Fruit fly (Drosophila melanogaster) whole organism, embryonic: ENCODE measurements around the gene CG13766.
A peak's percentile ranks its signal among the peaks of the same experiment; 100 is the strongest.

Source experiments
- B-H2 ChIP-seq: fragments of 200-800 bp; sonication (Bioruptor generic); optimal IDR thresholded peaks from 2 replicates; lab custom pipeline; 2018; ENCODE audit warnings: missing biosample characterization, mild to moderate bottlenecking, missing genetic modification characterization
- CG11093 ChIP-seq: fragments of 200-800 bp; sonication (Bioruptor generic); IDR thresholded peaks from 3 replicates; pipeline ENCODE4 v1.3.6; 2022; ENCODE audit warnings: missing biosample characterization, missing genetic modification characterization
- CG12219 ChIP-seq: fragments of 200-800 bp; sonication (Bioruptor generic); optimal IDR thresholded peaks from 3 replicates; lab custom pipeline; 2018; ENCODE audit warnings: missing biosample characterization, mild to moderate bottlenecking, missing genetic modification characterization
- CG12299 ChIP-seq: fragments of 200-800 bp; sonication (Bioruptor generic); optimal IDR thresholded peaks from 2 replicates; lab custom pipeline; 2018; ENCODE audit warnings: missing biosample characterization, mild to moderate bottlenecking, missing genetic modification characterization
- CG14710 ChIP-seq: fragments of 200-800 bp; sonication (Bioruptor generic); optimal IDR thresholded peaks from 3 replicates; lab custom pipeline; 2019; ENCODE audit warnings: missing biosample characterization, mild to moderate bottlenecking, missing genetic modification characterization, moderate library complexity
- CG15601 ChIP-seq: fragments of 200-800 bp; sonication (Bioruptor generic); optimal IDR thresholded peaks from 3 replicates; lab custom pipeline; 2019; ENCODE audit warnings: missing biosample characterization, mild to moderate bottlenecking, missing genetic modification characterization, moderate library complexity
- CG16813 ChIP-seq: fragments of 200-800 bp; sonication (Bioruptor generic); IDR thresholded peaks from 3 replicates; pipeline ENCODE4 v1.3.6; 2022; ENCODE audit warnings: missing biosample characterization, missing genetic modification characterization; ENCODE audit not compliant: partially characterized antibody
- CG16815 ChIP-seq: fragments of 200-800 bp; sonication (Bioruptor generic); optimal IDR thresholded peaks from 3 replicates; lab custom pipeline; 2017; ENCODE audit warnings: missing biosample characterization, mild to moderate bottlenecking, missing genetic modification characterization
- CG17802 ChIP-seq: fragments of 200-800 bp; sonication (Bioruptor generic); optimal IDR thresholded peaks from 2 replicates; lab custom pipeline; 2018; ENCODE audit warnings: missing biosample characterization, mild to moderate bottlenecking, missing genetic modification characterization, moderate library complexity
- CG17829 ChIP-seq: fragments of 200-800 bp; optimal IDR thresholded peaks from 2 replicates; lab custom pipeline; 2019; ENCODE audit warnings: missing biosample characterization, mild to moderate bottlenecking, missing genetic modification characterization, moderate library complexity
- CG18262 ChIP-seq: fragments of 200-800 bp; optimal IDR thresholded peaks from 3 replicates; lab custom pipeline; 2019; ENCODE audit warnings: missing biosample characterization, mild to moderate bottlenecking, missing genetic modification characterization, moderate library complexity
- CG2129 ChIP-seq: fragments of 200-800 bp; sonication (Bioruptor generic); IDR thresholded peaks from 2 replicates; pipeline ENCODE4 v1.3.6; 2022; ENCODE audit warnings: missing biosample characterization, missing genetic modification characterization; ENCODE audit not compliant: partially characterized antibody
- CG2199 ChIP-seq: fragments of 200-800 bp; sonication (Bioruptor generic); IDR thresholded peaks from 3 replicates; pipeline ENCODE4 v1.3.6; 2022; ENCODE audit warnings: missing biosample characterization, missing genetic modification characterization
- CG32532 ChIP-seq: fragments of 200-800 bp; sonication (Bioruptor generic); IDR thresholded peaks from 2 replicates; pipeline ENCODE4 v1.3.6; 2022; ENCODE audit warnings: missing biosample characterization, missing genetic modification characterization
- CG4424 ChIP-seq: fragments of 200-800 bp; sonication (Bioruptor generic); optimal IDR thresholded peaks from 3 replicates; lab custom pipeline; 2016; ENCODE audit warnings: missing biosample characterization, missing genetic modification characterization
- CG4730 ChIP-seq: fragments of 200-800 bp; sonication (Bioruptor generic); IDR thresholded peaks from 2 replicates; pipeline ENCODE4 v1.3.6; 2022; ENCODE audit warnings: missing biosample characterization, missing genetic modification characterization
- CG4820 ChIP-seq: fragments of 200-800 bp; sonication (Bioruptor generic); optimal IDR thresholded peaks from 3 replicates; lab custom pipeline; 2016; ENCODE audit warnings: missing biosample characterization, missing genetic modification characterization
- CG9609 ChIP-seq: fragments of 200-800 bp; sonication (Bioruptor generic); optimal IDR thresholded peaks from 3 replicates; lab custom pipeline; 2016; ENCODE audit warnings: missing biosample characterization, missing genetic modification characterization
- Dek ChIP-seq: fragments of 200-800 bp; sonication (Bioruptor generic); optimal IDR thresholded peaks from 3 replicates; lab custom pipeline; 2019; ENCODE audit warnings: missing biosample characterization, mild to moderate bottlenecking, missing genetic modification characterization, moderate library complexity
- Dip3 ChIP-seq: fragments of 200-800 bp; sonication (Bioruptor generic); optimal IDR thresholded peaks from 3 replicates; lab custom pipeline; 2016; ENCODE audit warnings: missing biosample characterization, missing genetic modification characterization
- Doc3 ChIP-seq: fragments of 200-800 bp; sonication (Bioruptor generic); IDR thresholded peaks from 3 replicates; pipeline ENCODE4 v1.3.6; 2022; ENCODE audit warnings: missing biosample characterization, missing genetic modification characterization; ENCODE audit not compliant: partially characterized antibody
- Eip74EF ChIP-seq, 2 experiments: fragments of 200-800 bp in 1 of 2; fragments of >200 bp in 1 of 2; sonication (Bioruptor generic) in 1 of 2; optimal IDR thresholded peaks; 2 replicates each; lab custom pipeline; 2017 to 2019; ENCODE audit warnings: missing biosample characterization in 2 of 2, missing genetic modification characterization in 2 of 2, mild to moderate bottlenecking in 1 of 2, moderate library complexity in 1 of 2
- MBD-R2 ChIP-seq: fragments of 200-800 bp; sonication (Bioruptor generic); IDR thresholded peaks from 2 replicates; pipeline ENCODE4 v1.3.6; 2022; ENCODE audit warnings: missing biosample characterization, missing genetic modification characterization
- Mes4 ChIP-seq: fragments of 200-800 bp; sonication (Bioruptor generic); optimal IDR thresholded peaks from 2 replicates; lab custom pipeline; 2016; ENCODE audit warnings: missing biosample characterization, missing genetic modification characterization
- PHDP ChIP-seq: fragments of 200-800 bp; sonication (Bioruptor generic); optimal IDR thresholded peaks from 3 replicates; lab custom pipeline; 2018; ENCODE audit warnings: missing biosample characterization, mild to moderate bottlenecking, missing genetic modification characterization, moderate library complexity
- Pdp1 ChIP-seq, 2 experiments: fragments of 200-800 bp; sonication (Bioruptor generic); optimal IDR thresholded peaks; 3 replicates each; lab custom pipeline; 2016; ENCODE audit warnings: missing biosample characterization in 2 of 2, missing genetic modification characterization in 2 of 2, mild to moderate bottlenecking in 1 of 2, moderate library complexity in 1 of 2
- Ptx1 ChIP-seq: fragments of 200-800 bp; sonication (Bioruptor generic); IDR thresholded peaks from 2 replicates; pipeline ENCODE4 v1.3.6; 2022; ENCODE audit warnings: missing biosample characterization, missing genetic modification characterization
- Stat92E ChIP-seq, 3 experiments: fragments of >200 bp in 2 of 3; fragments of 200-800 bp in 1 of 3; sonication (Bioruptor generic) in 1 of 3; optimal IDR thresholded peaks; 2 replicates each; lab custom pipeline; 2017 to 2019; ENCODE audit warnings: missing biosample characterization in 3 of 3, missing genetic modification characterization in 3 of 3, mild to moderate bottlenecking in 1 of 3, moderate library complexity in 1 of 3
- YL-1 ChIP-seq: fragments of 200-800 bp; sonication (Bioruptor generic); optimal IDR thresholded peaks from 3 replicates; lab custom pipeline; 2017; ENCODE audit warnings: missing biosample characterization, mild to moderate bottlenecking, missing genetic modification characterization
- abd-A ChIP-seq: fragments of 200-800 bp; sonication (Bioruptor generic); optimal IDR thresholded peaks from 3 replicates; lab custom pipeline; 2019; ENCODE audit warnings: missing biosample characterization, mild to moderate bottlenecking, missing genetic modification characterization, moderate library complexity
- ase ChIP-seq: fragments of 200-800 bp; sonication (Bioruptor generic); IDR thresholded peaks from 3 replicates; pipeline ENCODE4 v1.3.6; 2022; ENCODE audit warnings: missing biosample characterization, missing genetic modification characterization
- bcd ChIP-seq: fragments of 200-800 bp; sonication (Bioruptor generic); optimal IDR thresholded peaks from 2 replicates; lab custom pipeline; 2017; ENCODE audit warnings: missing biosample characterization, mild to moderate bottlenecking, missing genetic modification characterization
- bsh ChIP-seq, 2 experiments: fragments of 200-800 bp; sonication (Bioruptor generic); optimal IDR thresholded peaks; 2 replicates each; lab custom pipeline; 2017 to 2018; ENCODE audit warnings: mild to moderate bottlenecking in 2 of 2, missing biosample characterization in 2 of 2, missing genetic modification characterization in 2 of 2, moderate library complexity in 1 of 2
- cwo ChIP-seq: fragments of 200-800 bp; sonication (Bioruptor generic); optimal IDR thresholded peaks from 3 replicates; lab custom pipeline; 2017; ENCODE audit warnings: missing biosample characterization, missing genetic modification characterization, mild to moderate bottlenecking, moderate library complexity, missing genetic modification reagents
- gcm ChIP-seq: fragments of 200-800 bp; sonication (Bioruptor generic); optimal IDR thresholded peaks from 2 replicates; lab custom pipeline; 2019; ENCODE audit warnings: missing biosample characterization, mild to moderate bottlenecking, missing genetic modification characterization, moderate library complexity
- hth ChIP-seq: fragments of >200 bp; optimal IDR thresholded peaks from 2 replicates; lab custom pipeline; 2017; ENCODE audit warnings: inconsistent platforms
- insv ChIP-seq, 2 experiments: fragments of 200-800 bp; sonication (Bioruptor generic); optimal IDR thresholded peaks; 3 replicates each; lab custom pipeline; 2016 to 2018; ENCODE audit warnings: missing biosample characterization in 2 of 2, missing genetic modification characterization in 2 of 2
- kni ChIP-seq: fragments of 200-800 bp; sonication (Bioruptor generic); optimal IDR thresholded peaks from 3 replicates; lab custom pipeline; 2017; ENCODE audit warnings: mild to moderate bottlenecking, missing biosample characterization, missing genetic modification reagents, missing genetic modification characterization
- lab ChIP-seq: fragments of 200-800 bp; sonication (Bioruptor generic); optimal IDR thresholded peaks from 3 replicates; lab custom pipeline; 2017; ENCODE audit warnings: missing biosample characterization, missing genetic modification characterization, mild to moderate bottlenecking, moderate library complexity, missing genetic modification reagents
- pho ChIP-seq: fragments of 200-800 bp; sonication (Bioruptor generic); optimal IDR thresholded peaks from 2 replicates; lab custom pipeline; 2016; ENCODE audit warnings: missing biosample characterization, missing genetic modification characterization
- ranshi ChIP-seq: fragments of 200-800 bp; sonication (Bioruptor generic); IDR thresholded peaks from 2 replicates; pipeline ENCODE4 v1.3.6; 2022; ENCODE audit warnings: missing biosample characterization, missing genetic modification characterization
- rib ChIP-seq: fragments of 200-800 bp; sonication (Bioruptor generic); IDR thresholded peaks from 2 replicates; pipeline ENCODE4 v1.3.6; 2022; ENCODE audit warnings: missing biosample characterization, missing genetic modification characterization
- shn ChIP-seq: fragments of 200-800 bp; sonication (Bioruptor generic); optimal IDR thresholded peaks from 3 replicates; lab custom pipeline; 2016; ENCODE audit warnings: missing biosample characterization, missing genetic modification characterization
- sima ChIP-seq: fragments of 200-800 bp; sonication (Bioruptor generic); optimal IDR thresholded peaks from 2 replicates; lab custom pipeline; 2016; ENCODE audit warnings: missing biosample characterization, missing genetic modification characterization
- sna ChIP-seq: fragments of 200-800 bp; sonication (Bioruptor generic); IDR thresholded peaks from 2 replicates; pipeline ENCODE4 v1.3.6; 2022; ENCODE audit warnings: missing biosample characterization, missing genetic modification characterization; ENCODE audit not compliant: partially characterized antibody
- tin ChIP-seq: fragments of 200-800 bp; sonication (Bioruptor generic); optimal IDR thresholded peaks from 3 replicates; lab custom pipeline; 2016; ENCODE audit warnings: missing biosample characterization, missing genetic modification characterization
- tup ChIP-seq: fragments of 200-800 bp; sonication (Bioruptor generic); optimal IDR thresholded peaks from 2 replicates; lab custom pipeline; 2016; ENCODE audit warnings: missing biosample characterization, mild to moderate bottlenecking, missing genetic modification characterization, moderate library complexity
- vnd ChIP-seq: fragments of 200-800 bp; sonication (Bioruptor generic); IDR thresholded peaks from 3 replicates; pipeline ENCODE4 v1.3.6; 2022; ENCODE audit warnings: missing biosample characterization, missing genetic modification characterization; ENCODE audit not compliant: partially characterized antibody
- wek ChIP-seq: fragments of 200-800 bp; sonication (Bioruptor generic); optimal IDR thresholded peaks from 3 replicates; lab custom pipeline; 2018; ENCODE audit warnings: missing biosample characterization, mild to moderate bottlenecking, missing genetic modification characterization, moderate library complexity
- wor ChIP-seq: fragments of 200-800 bp; sonication (Bioruptor generic); IDR thresholded peaks from 2 replicates; pipeline ENCODE4 v1.3.6; 2022; ENCODE audit warnings: missing biosample characterization, missing genetic modification characterization

The CG13766 gene

dm6 chr2L:6526996-6527395 is 39.0 kb downstream of the CG13766 start (continued):
- TF ChIP-seq CG12299 (tag; lab: Kevin White, UChicago) (no peak), Dip3 (GFP tag; lab: Kevin White, UChicago) (no peak), CG18262 (tag; lab: Kevin White, UChicago) (no peak), bsh (GFP tag; optimal IDR thresholded peaks at IDR 0.05; lab: Kevin White, UChicago) (no peak), insv (GFP tag; optimal IDR thresholded peaks at IDR 0.05; lab: Kevin White, UChicago) (peak in 1 of 2 experiments; percentile 57), rib (no peak), PHDP (tag; lab: Kevin White, UChicago) (no peak), CG2199 (peak; percentile 91), MBD-R2 (GFP tag; lab: Robert Waterston, UW) (no peak), CG16813 (GFP tag; lab: Robert Waterston, UW) (peak; percentile 56; the same call in 2 of the 3 replicates), pho (GFP tag; lab: Kevin White, UChicago) (peak; percentile 31), CG17802 (tag; lab: Kevin White, UChicago) (no peak), shn (GFP tag; lab: Kevin White, UChicago) (no peak), Eip74EF (GFP tag; optimal IDR thresholded peaks at IDR 0.05; lab: Kevin White, UChicago) (no peak), vnd (GFP tag; lab: Robert Waterston, UW) (no peak), Pdp1 (GFP tag; optimal IDR thresholded peaks at IDR 0.05; lab: Kevin White, UChicago) (peak in 1 of 2 experiments; percentile 76), ase (GFP tag; lab: Robert Waterston, UW) (no peak), sna (GFP tag; lab: Robert Waterston, UW) (no peak), wek (GFP tag; lab: Kevin White, UChicago) (no peak), CG17829 (tag; lab: Kevin White, UChicago) (peak; percentile 51), CG14710 (tag; lab: Kevin White, UChicago) (peak; percentile 35), CG16815 (GFP tag; lab: Kevin White, UChicago) (no peak), CG32532 (peak; percentile 39), B-H2 (peak; percentile 7), YL-1 (GFP tag; lab: Kevin White, UChicago) (no peak), CG15601 (peak; percentile 45), lab (no peak), CG2129 (GFP tag; lab: Robert Waterston, UW) (no peak), bcd (GFP tag; lab: Kevin White, UChicago) (peak; percentile 30), Doc3 (GFP tag; lab: Robert Waterston, UW) (no peak), gcm (GFP tag; lab: Kevin White, UChicago) (no peak), CG4820 (GFP tag; lab: Kevin White, UChicago) (peak; percentile 5), CG4424 (no peak), sima (no peak), CG11093 (GFP tag; lab: Robert Waterston, UW) (no peak), ranshi (no peak), CG12219 (GFP tag; lab: Kevin White, UChicago) (no peak), CG9609 (no peak), Stat92E (GFP tag; optimal IDR thresholded peaks at IDR 0.05; lab: Kevin White, UChicago) (peak in 1 of 3 experiments; percentile 22), CG4730 (GFP tag; lab: Robert Waterston, UW) (no peak), Mes4 (GFP tag; lab: Kevin White, UChicago) (no peak), cwo (GFP tag; lab: Kevin White, UChicago) (no peak), abd-A (tag; lab: Kevin White, UChicago) (no peak), wor (GFP tag; lab: Robert Waterston, UW) (no peak), tin (GFP tag; lab: Kevin White, UChicago) (no peak), tup (GFP tag; lab: Kevin White, UChicago) (no peak), Ptx1 (no peak), kni (no peak), hth (lab: Kevin White, UChicago) (no peak), Dek (tag; lab: Kevin White, UChicago) (no peak)
